Fruit fly (Drosophila melanogaster): ENCODE data around the gene Taf4.

Gene Taf4

DNA sequence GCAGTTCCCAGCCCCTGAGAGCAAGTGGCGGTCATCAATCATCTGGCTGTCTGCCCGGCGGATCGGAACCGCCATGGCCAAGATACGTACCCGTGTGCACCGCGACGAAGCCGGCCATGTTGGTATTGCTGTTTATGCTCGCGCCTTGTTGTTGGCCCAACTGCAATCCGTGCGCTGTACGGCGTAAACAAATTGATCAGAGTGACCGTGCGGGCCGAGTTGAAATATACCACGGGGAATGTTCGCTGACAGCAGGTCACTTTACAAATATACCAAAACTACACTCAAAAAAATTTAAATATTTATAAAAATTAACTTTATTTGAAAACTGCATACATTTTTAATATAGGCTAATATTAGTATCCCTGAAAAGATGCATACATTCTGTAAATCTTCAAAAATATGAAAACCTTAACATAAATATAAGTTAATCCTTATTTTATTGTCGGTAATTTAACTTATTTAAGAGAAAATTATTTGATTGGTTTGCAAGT is 25.6 kb upstream of the Taf4 start, which contains the start of gene Tasp1 (continued):
- TF ChIP-seq Optix (GFP tag; IDR thresholded peaks at IDR 0.05) = no peak
- TF ChIP-seq fd102C (GFP tag; optimal IDR thresholded peaks at IDR 0.05) = no peak
- TF ChIP-seq p53 (GFP tag; optimal IDR thresholded peaks at IDR 0.05) = no peak
- no peak for TF ChIP-seq dimm (GFP tag; IDR thresholded peaks at IDR 0.05)
- TF ChIP-seq CG12744 (GFP tag; optimal IDR thresholded peaks at IDR 0.05) = no peak
- no peak for TF ChIP-seq CG13123 (GFP tag; optimal IDR thresholded peaks at IDR 0.05)
- TF ChIP-seq CG17359 (tag; optimal IDR thresholded peaks at IDR 0.05) = peak; percentile 60
- TF ChIP-seq CG10321 (GFP tag; IDR thresholded peaks at IDR 0.05) = no peak
- TF ChIP-seq Kr (GFP tag; optimal IDR thresholded peaks at IDR 0.05) = no peak
- no peak for TF ChIP-seq nerfin-2 (GFP tag; IDR thresholded peaks at IDR 0.05; ENCODE audit: partially characterized antibody)
- TF ChIP-seq CG6254 (GFP tag; optimal IDR thresholded peaks at IDR 0.05) = peak; percentile 22
- no peak for TF ChIP-seq sqz (GFP tag; optimal IDR thresholded peaks at IDR 0.05)
- TF ChIP-seq CG11504 (tag; optimal IDR thresholded peaks at IDR 0.05) = no peak
- no peak for TF ChIP-seq CG18011 (GFP tag; optimal IDR thresholded peaks at IDR 0.05)
- peak; percentile 7 for TF ChIP-seq CG17385 (GFP tag; optimal IDR thresholded peaks at IDR 0.05)
- peak; percentile 38; the same call in 1 of the 2 replicates for TF ChIP-seq CG10366 (GFP tag; IDR thresholded peaks at IDR 0.05)
- no peak for TF ChIP-seq Dref (GFP tag; IDR thresholded peaks at IDR 0.05)
- no peak for TF ChIP-seq CG11456 (GFP tag; IDR thresholded peaks at IDR 0.05)
- no peak for TF ChIP-seq CG9609 (GFP tag; optimal IDR thresholded peaks at IDR 0.05)
- peak; percentile 50; the same call in 1 of the 3 replicates for TF ChIP-seq gce (GFP tag; IDR thresholded peaks at IDR 0.05)
- TF ChIP-seq CG13894 (tag; optimal IDR thresholded peaks at IDR 0.05) = no peak
- TF ChIP-seq lilli (GFP tag; optimal IDR thresholded peaks at IDR 0.05) = peak; percentile 38
- no peak for TF ChIP-seq CG6654 (GFP tag; optimal IDR thresholded peaks at IDR 0.05)
- peak; percentile 55 for TF ChIP-seq CG1602 (GFP tag; optimal IDR thresholded peaks at IDR 0.05)
- no peak for TF ChIP-seq Dad (GFP tag; optimal IDR thresholded peaks at IDR 0.05)
- no peak for TF ChIP-seq tio (GFP tag; optimal IDR thresholded peaks at IDR 0.05)
- peak; percentile 78 for TF ChIP-seq CG8924 (tag; optimal IDR thresholded peaks at IDR 0.05)
- no peak for TF ChIP-seq pnt (GFP tag; optimal IDR thresholded peaks at IDR 0.05)
- TF ChIP-seq CG33557 (GFP tag; optimal IDR thresholded peaks at IDR 0.05) = peak; percentile 18
- TF ChIP-seq Taf1 (GFP tag; IDR thresholded peaks at IDR 0.05) = 0 out of 2 replicates have a peak, but pooled peaks have one; percentile 32
- TF ChIP-seq NK7.1 (GFP tag; optimal IDR thresholded peaks at IDR 0.05) = no peak
- TF ChIP-seq ind (GFP tag; optimal IDR thresholded peaks at IDR 0.05) = peak; percentile 36
- TF ChIP-seq CG14050 (GFP tag; IDR thresholded peaks at IDR 0.05) = peak; percentile 41; the same call in 1 of the 3 replicates
- peak; percentile 48 for TF ChIP-seq caup (GFP tag; optimal IDR thresholded peaks at IDR 0.05; ENCODE audit: severe bottlenecking)
- peak; percentile 51 for TF ChIP-seq CG2116 (GFP tag; optimal IDR thresholded peaks at IDR 0.05)
- peak; percentile 43; the same call in 1 of the 2 replicates for TF ChIP-seq CG7372 (GFP tag; IDR thresholded peaks at IDR 0.05)
- TF ChIP-seq unpg (GFP tag; optimal IDR thresholded peaks at IDR 0.05) = peak; percentile 69
- no peak for TF ChIP-seq CG7786 (GFP tag; optimal IDR thresholded peaks at IDR 0.05)
- TF ChIP-seq Usf (GFP tag; optimal IDR thresholded peaks at IDR 0.05) = no peak
- TF ChIP-seq Oaz (GFP tag; IDR thresholded peaks at IDR 0.05) = peak; percentile 51; the same call in 1 of the 2 replicates
- peak; percentile 19 for TF ChIP-seq twi (tag; optimal IDR thresholded peaks at IDR 0.05)
- peak; percentile 62; the same call in 1 of the 3 replicates for TF ChIP-seq CG2889 (GFP tag; IDR thresholded peaks at IDR 0.05)
- no peak for TF ChIP-seq hkb (optimal IDR thresholded peaks at IDR 0.05)
- peak; percentile 74 for TF ChIP-seq hkb (GFP tag; IDR thresholded peaks at IDR 0.05)
- peak; percentile 80 for TF ChIP-seq CG6689 (GFP tag; IDR thresholded peaks at IDR 0.05)
- no peak for TF ChIP-seq mld (GFP tag; IDR thresholded peaks at IDR 0.05; ENCODE audit: partially characterized antibody)
- no peak for TF ChIP-seq Camta (GFP tag; optimal IDR thresholded peaks at IDR 0.05)
- peak; percentile 58 for TF ChIP-seq CG15514 (GFP tag; optimal IDR thresholded peaks at IDR 0.05)
- peak; percentile 61; the same call in 1 of the 3 replicates for TF ChIP-seq so (GFP tag; IDR thresholded peaks at IDR 0.05)
- peak; percentile 96 for TF ChIP-seq zf30C (GFP tag; optimal IDR thresholded peaks at IDR 0.05)
- TF ChIP-seq CG12071 (GFP tag; optimal IDR thresholded peaks at IDR 0.05) = no peak

Measured in whole organism, embryonic.